Worm (Caenorhabditis elegans) whole organism, late embryonic: ENCODE measurements around the gene ascc-1.
"Not testable (repeated sequence)": the region's sequence is repeated elsewhere in the genome, so short reads cannot be mapped to it uniquely, and the experiment has no call there.

Experiments
- C08G9.2 ChIP-seq: sonication (generic microtip); optimal IDR thresholded peaks from 2 replicates; lab custom pipeline; 2016; ENCODE audit warnings: mild to moderate bottlenecking, missing genetic modification characterization, moderate library complexity, missing compliant biosample characterization
- C38D4.7 ChIP-seq: fragments of 200-800 bp; sonication (Bioruptor generic); optimal IDR thresholded peaks from 2 replicates; lab custom pipeline; 2018; ENCODE audit warnings: mild to moderate bottlenecking, missing genetic modification characterization, moderate library complexity, missing compliant biosample characterization
- T23F11.4 ChIP-seq: fragments of 200-800 bp; sonication (Bioruptor generic); optimal IDR thresholded peaks from 2 replicates; lab custom pipeline; 2018; ENCODE audit warnings: mild to moderate bottlenecking, missing genetic modification characterization, missing compliant biosample characterization
- ahr-1 ChIP-seq: sonication (generic microtip); optimal IDR thresholded peaks from 2 replicates; lab custom pipeline; 2016; ENCODE audit warnings: missing genetic modification characterization, missing compliant biosample characterization
- ama-1 ChIP-seq: fragments of 150-350 bp; optimal IDR thresholded peaks from 2 replicates; lab custom pipeline; 2014
- ceh-19 ChIP-seq: fragments of 200-800 bp; sonication (Bioruptor generic); optimal IDR thresholded peaks from 2 replicates; lab custom pipeline; 2018; ENCODE audit warnings: mild to moderate bottlenecking, missing genetic modification characterization, missing compliant biosample characterization
- ceh-2 ChIP-seq: sonication (generic microtip); optimal IDR thresholded peaks from 2 replicates; lab custom pipeline; 2016; ENCODE audit warnings: missing genotype, missing genetic modification characterization, missing compliant biosample characterization
- ceh-22 ChIP-seq: sonication (generic microtip); optimal IDR thresholded peaks from 2 replicates; lab custom pipeline; 2017; ENCODE audit warnings: missing biosample characterization, missing genetic modification characterization
- ceh-31 ChIP-seq: sonication (generic microtip); optimal IDR thresholded peaks from 2 replicates; lab custom pipeline; 2016; ENCODE audit warnings: missing genetic modification characterization, missing compliant biosample characterization
- ceh-34 ChIP-seq: sonication (generic microtip); optimal IDR thresholded peaks from 2 replicates; lab custom pipeline; 2016; ENCODE audit warnings: mild to moderate bottlenecking, missing genetic modification characterization, missing compliant biosample characterization
- ceh-6 ChIP-seq: fragments of 200-800 bp; sonication (Bioruptor generic); optimal IDR thresholded peaks from 2 replicates; lab custom pipeline; 2018; ENCODE audit warnings: mild to moderate bottlenecking, missing genetic modification characterization, missing compliant biosample characterization
- dmd-4 ChIP-seq: sonication (generic microtip); optimal IDR thresholded peaks from 2 replicates; lab custom pipeline; 2016; ENCODE audit warnings: borderline replicate concordance, missing genetic modification characterization, missing compliant biosample characterization
- dve-1 ChIP-seq: sonication (generic microtip); optimal IDR thresholded peaks from 2 replicates; lab custom pipeline; 2017; ENCODE audit warnings: antibody characterized with exemption, mild to moderate bottlenecking, missing genetic modification characterization, missing compliant biosample characterization
- elt-2 ChIP-seq: sonication (generic microtip); optimal IDR thresholded peaks from 2 replicates; lab custom pipeline; 2016; ENCODE audit warnings: missing genetic modification reagents, missing genetic modification characterization, missing compliant biosample characterization
- fax-1 ChIP-seq: sonication (generic microtip); optimal IDR thresholded peaks from 2 replicates; lab custom pipeline; 2016; ENCODE audit warnings: missing genotype, missing genetic modification characterization, missing compliant biosample characterization
- fkh-10 ChIP-seq: fragments of 150-350 bp; optimal IDR thresholded peaks from 2 replicates; lab custom pipeline; 2014; ENCODE audit warnings: missing biosample characterization, missing genetic modification reagents, missing genetic modification characterization
- fkh-6 ChIP-seq: sonication (generic microtip); optimal IDR thresholded peaks from 2 replicates; lab custom pipeline; 2016; ENCODE audit warnings: missing genetic modification characterization, missing compliant biosample characterization
- gmeb-2 ChIP-seq: sonication (generic microtip); optimal IDR thresholded peaks from 2 replicates; lab custom pipeline; 2016; ENCODE audit warnings: missing genetic modification characterization, inconsistent platforms, missing compliant biosample characterization
- hlh-13 ChIP-seq: fragments of 200-800 bp; sonication (Bioruptor generic); optimal IDR thresholded peaks from 2 replicates; lab custom pipeline; 2018; ENCODE audit warnings: mild to moderate bottlenecking, missing genetic modification characterization, missing compliant biosample characterization
- hlh-15 ChIP-seq: sonication (generic microtip); optimal IDR thresholded peaks from 2 replicates; lab custom pipeline; 2016; ENCODE audit warnings: missing genetic modification characterization, missing compliant biosample characterization
- hlh-30 ChIP-seq: sonication (generic microtip); optimal IDR thresholded peaks from 2 replicates; lab custom pipeline; 2017; ENCODE audit warnings: antibody characterized with exemption, missing genetic modification characterization, missing compliant biosample characterization; ENCODE audit not compliant: insufficient read depth
- hlh-8 ChIP-seq: sonication (generic microtip); optimal IDR thresholded peaks from 2 replicates; lab custom pipeline; 2016; ENCODE audit warnings: missing genotype, missing genetic modification characterization, missing compliant biosample characterization
- nfya-1 ChIP-seq: sonication (generic microtip); optimal IDR thresholded peaks from 2 replicates; lab custom pipeline; 2017; ENCODE audit warnings: missing genetic modification characterization, mild to moderate bottlenecking, missing compliant biosample characterization, antibody characterized with exemption, moderate library complexity
- nhr-232 ChIP-seq: sonication (generic microtip); optimal IDR thresholded peaks from 2 replicates; lab custom pipeline; 2016; ENCODE audit warnings: missing genetic modification characterization, missing compliant biosample characterization
- pag-3 ChIP-seq: sonication (generic microtip); optimal IDR thresholded peaks from 2 replicates; lab custom pipeline; 2016; ENCODE audit warnings: missing compliant biosample characterization, missing genetic modification characterization, borderline replicate concordance
- pax-1 ChIP-seq: fragments of 150-350 bp; optimal IDR thresholded peaks from 2 replicates; lab custom pipeline; 2014; ENCODE audit warnings: missing biosample characterization, missing genetic modification characterization
- pha-2 ChIP-seq: sonication (generic microtip); optimal IDR thresholded peaks from 2 replicates; lab custom pipeline; 2017; ENCODE audit warnings: mild to moderate bottlenecking, missing genetic modification characterization, missing compliant biosample characterization
- pha-4 ChIP-seq: fragments of 150-350 bp; optimal IDR thresholded peaks from 2 replicates; lab custom pipeline; 2018; ENCODE audit warnings: missing biosample characterization, missing genetic modification reagents, missing genetic modification characterization
- ref-2 ChIP-seq: sonication (generic microtip); optimal IDR thresholded peaks from 2 replicates; lab custom pipeline; 2016; ENCODE audit warnings: missing genetic modification characterization, missing compliant biosample characterization
- sox-4 ChIP-seq: sonication (generic microtip); optimal IDR thresholded peaks from 2 replicates; lab custom pipeline; 2017; ENCODE audit warnings: mild to moderate bottlenecking, missing genetic modification characterization, inconsistent platforms, missing compliant biosample characterization
- unc-3 ChIP-seq, 2 experiments: fragments of 200-800 bp in 1 of 2; sonication (Bioruptor generic) in 1 of 2; sonication (generic microtip) in 1 of 2; conservative IDR thresholded peaks in 1 of 2; optimal IDR thresholded peaks in 1 of 2; 2 replicates each; pipeline versions ENCODE4 v1.3.6 to Lab custom; 2016 to 2022; ENCODE audit warnings: missing compliant biosample characterization in 2 of 2, missing genetic modification characterization in 2 of 2, missing genetic modification reagents in 1 of 2
- unc-42 ChIP-seq: sonication (generic microtip); optimal IDR thresholded peaks from 2 replicates; lab custom pipeline; 2016; ENCODE audit warnings: missing genotype, missing genetic modification characterization, missing compliant biosample characterization
- unc-55 ChIP-seq: sonication (generic microtip); optimal IDR thresholded peaks from 2 replicates; lab custom pipeline; 2017; ENCODE audit warnings: missing biosample characterization, missing genetic modification reagents, missing genetic modification characterization
- zip-5 ChIP-seq: sonication (generic microtip); optimal IDR thresholded peaks from 2 replicates; lab custom pipeline; 2016; ENCODE audit warnings: missing genetic modification characterization, missing compliant biosample characterization
- ztf-16 ChIP-seq: sonication (generic microtip); optimal IDR thresholded peaks from 2 replicates; lab custom pipeline; 2017; ENCODE audit warnings: missing genetic modification characterization, missing compliant biosample characterization

ascc-1 gene

DNA sequence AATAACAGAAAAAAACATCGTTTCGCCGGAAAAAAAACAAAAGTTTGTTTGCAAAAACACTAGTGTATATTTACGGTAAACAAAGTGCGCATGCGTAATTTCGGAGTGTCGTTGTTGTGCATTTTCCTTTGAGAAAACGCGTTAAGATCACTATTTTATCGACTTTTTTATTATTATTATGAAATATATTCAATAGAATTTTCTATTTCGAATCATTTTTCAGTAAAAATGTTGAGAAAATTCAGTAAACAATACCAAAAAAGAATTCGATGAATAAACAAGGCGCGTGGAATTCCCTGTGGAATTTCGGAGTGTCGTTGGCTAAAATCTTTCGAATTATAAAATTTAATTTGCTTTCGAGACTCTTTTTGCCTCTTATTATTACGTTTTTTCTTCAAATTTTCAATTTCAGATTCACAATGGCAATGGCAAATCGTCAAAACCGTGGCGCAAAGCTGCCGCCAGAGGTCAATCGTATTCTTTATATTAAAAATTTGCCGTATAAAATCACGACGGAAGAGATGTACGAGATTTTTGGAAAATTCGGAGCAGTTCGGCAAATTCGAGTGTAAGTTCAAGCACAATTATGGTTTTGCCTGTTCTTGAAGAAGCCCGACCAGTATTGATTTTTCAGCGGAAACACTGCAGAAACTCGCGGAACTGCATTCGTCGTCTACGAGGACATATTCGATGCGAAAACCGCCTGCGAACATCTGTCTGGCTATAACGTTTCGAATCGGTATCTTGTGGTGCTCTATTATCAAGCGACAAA, 40.7 kb downstream of the ascc-1 start, which contains the start of the genes luc-7L3 and sftb-6:
Gene luc-7L3 (minus strand): TSS at position 36 of the 772 bp plus-strand sequence.
Gene sftb-6 (plus strand): TSS at position 413 of the 772 bp plus-strand sequence.
- TF ChIP-seq unc-55 (GFP tag; lab: Kevin White, UChicago) = peak; percentile 12
- TF ChIP-seq elt-2 (tag; lab: Kevin White, UChicago) = peak; percentile 43
- no peak for TF ChIP-seq ztf-16 (tag; lab: Kevin White, UChicago)
- no peak for TF ChIP-seq ama-1
- TF ChIP-seq unc-3 (GFP tag; conservative IDR thresholded peaks at IDR 0.05; lab: Robert Waterston, UW) = no peak
- peak; percentile 76 for TF ChIP-seq unc-3 (tag; optimal IDR thresholded peaks at IDR 0.05; lab: Kevin White, UChicago)
- peak; percentile 14 for TF ChIP-seq pax-1
- peak; percentile 30 for TF ChIP-seq unc-42 (tag; lab: Kevin White, UChicago)
- TF ChIP-seq C08G9.2 = no peak
- TF ChIP-seq, all 69 proteins: peak for 5

DNA sequence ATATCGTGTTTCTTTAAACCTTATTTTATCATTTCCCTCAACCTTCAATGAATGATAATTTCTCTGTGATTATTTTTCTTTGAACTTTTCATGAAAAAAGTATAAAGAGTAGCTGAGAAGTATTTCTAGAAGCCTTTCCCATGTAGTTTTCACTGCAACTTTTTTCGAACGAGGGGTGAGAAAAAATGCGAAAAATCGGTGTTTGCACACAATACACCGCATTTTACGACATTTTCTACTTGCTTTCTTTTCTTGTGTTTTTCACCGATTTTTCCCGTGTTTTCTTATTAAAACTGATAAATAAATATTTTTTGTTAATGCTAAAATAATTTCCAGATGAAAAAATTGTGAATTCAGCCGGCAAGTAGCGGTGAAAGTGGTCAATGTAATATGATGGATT, 41.4 kb downstream of the ascc-1 start, which contains the start of gene C50D2.10:
Gene C50D2.10 (plus strand): TSS at position 245 of the 400 bp plus-strand sequence.
- not testable (repeated sequence) for TF ChIP-seq ceh-2; ahr-1 (tag; lab: Kevin White, UChicago); ceh-31

DNA sequence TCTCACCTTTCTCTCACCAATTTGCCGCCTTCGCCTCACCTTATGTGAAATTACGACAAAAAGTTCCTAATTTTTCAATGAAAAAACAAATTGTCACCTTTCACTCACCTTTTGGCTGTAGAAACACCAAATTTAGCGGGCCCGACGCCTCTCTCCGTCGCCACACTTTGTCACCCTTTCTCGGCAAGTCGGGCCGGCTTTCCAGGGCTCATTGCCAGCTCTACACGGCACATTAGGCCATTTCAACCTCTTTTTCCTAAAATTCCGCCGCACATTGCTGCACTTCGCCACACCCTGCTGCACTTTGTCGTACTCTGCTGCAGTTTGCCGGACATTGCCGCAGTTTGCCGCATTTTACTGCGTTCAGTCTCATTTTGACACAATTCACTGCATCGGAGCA, 43.7 kb downstream of the ascc-1 start:
- TF ChIP-seq dmd-4 (tag; lab: Kevin White, UChicago) = no peak
- no peak for TF ChIP-seq T23F11.4 (GFP tag; lab: Kevin White, UChicago)
- TF ChIP-seq sox-4 = no peak
- no peak for TF ChIP-seq ahr-1 (tag; lab: Kevin White, UChicago)
- TF ChIP-seq nfya-1 (tag; lab: Kevin White, UChicago) = no peak
- TF ChIP-seq ceh-31 = no peak
- no peak for TF ChIP-seq nhr-232 (tag; lab: Kevin White, UChicago)
- no peak for TF ChIP-seq ceh-34
- no peak for TF ChIP-seq hlh-15 (tag; lab: Kevin White, UChicago)
- no peak for TF ChIP-seq fkh-10 (GFP tag; lab: Kevin White, UChicago)
- TF ChIP-seq pha-2 (tag; lab: Kevin White, UChicago) = no peak
- TF ChIP-seq ref-2 (tag; lab: Kevin White, UChicago) = no peak
- no peak for TF ChIP-seq pha-4
- TF ChIP-seq ceh-19 = no peak
- TF ChIP-seq C38D4.7 (GFP tag; lab: Kevin White, UChicago) = no peak
- no peak for TF ChIP-seq gmeb-2
- TF ChIP-seq dve-1 (tag; lab: Kevin White, UChicago) = no peak
- TF ChIP-seq hlh-30 (tag; lab: Kevin White, UChicago) = no peak
- TF ChIP-seq hlh-8 (tag; lab: Kevin White, UChicago) = no peak

DNA sequence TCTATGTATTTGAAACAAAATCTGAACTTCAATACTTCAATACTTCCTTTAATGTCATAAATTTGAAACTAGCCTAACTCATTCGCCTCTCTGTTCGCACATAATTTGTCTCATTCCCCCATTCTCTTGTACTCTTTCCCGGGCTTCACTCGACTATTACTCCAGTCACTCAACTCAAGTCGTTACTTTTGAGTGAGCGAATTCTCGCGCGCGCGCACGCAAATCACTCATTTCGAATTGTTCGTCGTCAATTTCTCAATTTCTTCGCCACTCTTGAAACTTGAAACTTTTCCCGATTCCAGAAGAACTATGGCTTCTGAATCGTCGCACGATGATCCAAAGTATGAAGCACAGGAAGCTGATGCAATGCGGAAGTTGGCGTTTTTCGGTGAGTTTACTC, 46.8 kb downstream of the ascc-1 start, which contains the start of gene col-68:
Gene col-68 (plus strand): TSS at position 301 of the 400 bp plus-strand sequence.
- TF ChIP-seq pha-2 (tag; lab: Kevin White, UChicago) = no peak
- no peak for TF ChIP-seq pax-1
- TF ChIP-seq pag-3 (tag; lab: Kevin White, UChicago) = no peak
- no peak for TF ChIP-seq fax-1 (tag; lab: Kevin White, UChicago)
- TF ChIP-seq C38D4.7 (GFP tag; lab: Kevin White, UChicago) = no peak
- TF ChIP-seq fkh-6 (tag; lab: Kevin White, UChicago) = no peak
- no peak for TF ChIP-seq sox-4
- no peak for TF ChIP-seq ceh-19
- TF ChIP-seq hlh-13 (GFP tag; lab: Kevin White, UChicago) = no peak
- no peak for TF ChIP-seq zip-5 (tag; lab: Kevin White, UChicago)
- no peak for TF ChIP-seq hlh-30 (tag; lab: Kevin White, UChicago)
- no peak for TF ChIP-seq ceh-6 (GFP tag; lab: Kevin White, UChicago)
- TF ChIP-seq ceh-22 (tag; lab: Kevin White, UChicago) = no peak
- TF ChIP-seq, all 69 proteins: peak for 0
